Worm (Caenorhabditis elegans): ENCODE data around the gene dhs-17.

Gene dhs-17

ce11 chrV:6053188-6053687 is 18.6 kb upstream of the dhs-17 start, which contains the start of gene seip-1 (continued):
- TF ChIP-seq ceh-31 (tag; optimal IDR thresholded peaks at IDR 0.05) (peak; percentile 87), nfya-1 (tag; optimal IDR thresholded peaks at IDR 0.05) (peak; percentile 88), tbx-2 (tag; optimal IDR thresholded peaks at IDR 0.05) (peak; percentile 65), hlh-30 (tag; optimal IDR thresholded peaks at IDR 0.05; ENCODE audit: insufficient read depth) (peak; percentile 63), sox-2 (GFP tag; IDR thresholded peaks at IDR 0.05) (peak; percentile 40; the same call in 1 of the 2 replicates)

- TF ChIP-seq syd-9 (tag; optimal IDR thresholded peaks at IDR 0.05) (no peak), unc-3 (GFP tag; conservative IDR thresholded peaks at IDR 0.05) (no peak), unc-3 (tag; optimal IDR thresholded peaks at IDR 0.05) (no peak), Y22D7AL.16 (tag; optimal IDR thresholded peaks at IDR 0.05) (no peak), ceh-45 (GFP tag; IDR thresholded peaks at IDR 0.05) (no peak), ceh-24 (tag; optimal IDR thresholded peaks at IDR 0.05) (no peak), pros-1 (tag; optimal IDR thresholded peaks at IDR 0.05) (no peak), madf-2 (tag; optimal IDR thresholded peaks at IDR 0.05) (no peak), K09A11.1 (tag; optimal IDR thresholded peaks at IDR 0.05; ENCODE audit: insufficient read depth) (no peak), F13H6.1 (tag; optimal IDR thresholded peaks at IDR 0.05) (no peak), ceh-9 (tag; optimal IDR thresholded peaks at IDR 0.05) (no peak), unc-42 (tag; optimal IDR thresholded peaks at IDR 0.05) (no peak), dve-1 (tag; optimal IDR thresholded peaks at IDR 0.05) (no peak), sox-4 (tag; optimal IDR thresholded peaks at IDR 0.05) (no peak), hlh-30 (tag; optimal IDR thresholded peaks at IDR 0.05; ENCODE audit: insufficient read depth) (no peak), sdc-2 (tag; optimal IDR thresholded peaks at IDR 0.05) (no peak), unc-86 (tag; optimal IDR thresholded peaks at IDR 0.05) (no peak)
Observed at ce11 chrV:6051159-6051558, 16.5 kb upstream of the dhs-17 start, which contains the start of gene jamp-1. Gene jamp-1 (minus strand): TSS chrV:6051259.

ce11 chrV:6047818-6048217 is 13.2 kb upstream of the dhs-17 start, which contains the start of gene pgap-3:
Gene pgap-3 (minus strand): TSS chrV:6047918.
- TF ChIP-seq sox-4 (tag; optimal IDR thresholded peaks at IDR 0.05) (no peak), fax-1 (tag; optimal IDR thresholded peaks at IDR 0.05) (no peak)

ce11 chrV:6044853-6045594 is 10.4 kb upstream of the dhs-17 start, which contains the start of gene R01B10.3:
Gene R01B10.3 (minus strand): TSS chrV:6045129.
- TF ChIP-seq pag-3 (tag; optimal IDR thresholded peaks at IDR 0.05; ENCODE audit: borderline replicate concordance): no peak
- TF ChIP-seq rnt-1 (tag; optimal IDR thresholded peaks at IDR 0.05): no peak
- TF ChIP-seq dmd-4 (tag; optimal IDR thresholded peaks at IDR 0.05; ENCODE audit: borderline replicate concordance): no peak
- no peak for TF ChIP-seq T23F11.4 (GFP tag; optimal IDR thresholded peaks at IDR 0.05)
- no peak for TF ChIP-seq Y22D7AL.16 (tag; optimal IDR thresholded peaks at IDR 0.05)
- no peak for TF ChIP-seq hlh-6 (tag; optimal IDR thresholded peaks at IDR 0.05)
- no peak for TF ChIP-seq ceh-14 (tag; optimal IDR thresholded peaks at IDR 0.05)
- no peak for TF ChIP-seq ceh-45 (GFP tag; IDR thresholded peaks at IDR 0.05)
- no peak for TF ChIP-seq sox-2 (GFP tag; IDR thresholded peaks at IDR 0.05)

- TF ChIP-seq pha-2 (tag; optimal IDR thresholded peaks at IDR 0.05) (no peak), unc-3 (GFP tag; conservative IDR thresholded peaks at IDR 0.05) (no peak), unc-3 (tag; optimal IDR thresholded peaks at IDR 0.05) (no peak), ttx-3 (tag; optimal IDR thresholded peaks at IDR 0.05) (no peak), pat-9 (tag; optimal IDR thresholded peaks at IDR 0.05) (no peak), unc-55 (GFP tag; optimal IDR thresholded peaks at IDR 0.05) (no peak), hlh-15 (tag; optimal IDR thresholded peaks at IDR 0.05) (no peak), pha-4 (tag; optimal IDR thresholded peaks at IDR 0.05) (no peak), sox-4 (tag; optimal IDR thresholded peaks at IDR 0.05) (no peak), madf-2 (tag; optimal IDR thresholded peaks at IDR 0.05) (no peak), lim-6 (tag; optimal IDR thresholded peaks at IDR 0.05) (no peak), K09A11.1 (tag; optimal IDR thresholded peaks at IDR 0.05; ENCODE audit: insufficient read depth) (no peak), ceh-45 (GFP tag; IDR thresholded peaks at IDR 0.05) (no peak), ceh-2 (tag; optimal IDR thresholded peaks at IDR 0.05) (no peak), dmd-4 (tag; optimal IDR thresholded peaks at IDR 0.05; ENCODE audit: borderline replicate concordance) (no peak), ztf-16 (tag; optimal IDR thresholded peaks at IDR 0.05) (no peak), ceh-19 (GFP tag; optimal IDR thresholded peaks at IDR 0.05) (no peak), pax-1 (tag; optimal IDR thresholded peaks at IDR 0.05) (no peak), K02D7.2 (tag; optimal IDR thresholded peaks at IDR 0.05) (no peak)
Observed at ce11 chrV:6044448-6044847, 9.8 kb upstream of the dhs-17 start.
